Fruit fly (Drosophila melanogaster) whole organism, prepupa: ENCODE measurements around the gene CG42299.

Experiments used
- CG3032 ChIP-seq: fragments of 200-800 bp; optimal IDR thresholded peaks from 2 replicates; lab custom pipeline; 2019; ENCODE audit warnings: missing biosample characterization, mild to moderate bottlenecking, missing genetic modification characterization, moderate library complexity
- CG3919 ChIP-seq: fragments of 200-800 bp; sonication (Bioruptor generic); optimal IDR thresholded peaks from 3 replicates; lab custom pipeline; 2016; ENCODE audit warnings: missing biosample characterization, missing genetic modification characterization
- CG4318 ChIP-seq: fragments of 200-800 bp; sonication (Bioruptor generic); optimal IDR thresholded peaks from 3 replicates; lab custom pipeline; 2017; ENCODE audit warnings: missing biosample characterization, mild to moderate bottlenecking, missing genetic modification characterization
- CG6854 ChIP-seq: fragments of 200-800 bp; sonication (Bioruptor generic); optimal IDR thresholded peaks from 2 replicates; lab custom pipeline; 2017; ENCODE audit warnings: missing biosample characterization, mild to moderate bottlenecking, missing genetic modification characterization
- CG8119 ChIP-seq: fragments of 200-800 bp; sonication (Bioruptor generic); IDR thresholded peaks from 3 replicates; pipeline ENCODE4 v1.3.6; 2022; ENCODE audit warnings: missing biosample characterization, missing genetic modification characterization
- Ets21C ChIP-seq: fragments of 200-800 bp; sonication (Bioruptor generic); optimal IDR thresholded peaks from 3 replicates; lab custom pipeline; 2016; ENCODE audit warnings: missing biosample characterization, missing genetic modification characterization
- Hr38 ChIP-seq: sonication (Bioruptor generic); optimal IDR thresholded peaks from 2 replicates; lab custom pipeline; 2016; ENCODE audit warnings: missing biosample characterization, missing genetic modification characterization
- achi ChIP-seq: fragments of 200-800 bp; sonication (Bioruptor generic); optimal IDR thresholded peaks from 3 replicates; lab custom pipeline; 2016; ENCODE audit warnings: missing biosample characterization, missing genetic modification characterization
- fkh ChIP-seq: fragments of 200-800 bp; sonication (Bioruptor generic); optimal IDR thresholded peaks from 3 replicates; lab custom pipeline; 2017; ENCODE audit warnings: missing biosample characterization, mild to moderate bottlenecking, missing genetic modification characterization, moderate library complexity

dm6 chrX:15609351-15609750 is 33.9 kb upstream of the CG42299 start:
- TF ChIP-seq CG8119 (GFP tag; lab: Robert Waterston, UW) (no peak), CG6854 (GFP tag; lab: Kevin White, UChicago) (no peak), CG3919 (GFP tag; lab: Kevin White, UChicago) (no peak), fkh (GFP tag; lab: Kevin White, UChicago) (no peak), achi (GFP tag; lab: Kevin White, UChicago) (no peak), CG3032 (no peak), Ets21C (no peak), CG4318 (GFP tag; lab: Kevin White, UChicago) (no peak), Hr38 (no peak)
